Fruit fly (Drosophila melanogaster) whole organism, embryonic: Measurements from ENCODE around the gene Ilp4.

Experiments
- CG11723 ChIP-seq: fragments of 200-800 bp; sonication (Bioruptor generic); optimal IDR thresholded peaks from 2 replicates; lab custom pipeline; 2017; ENCODE audit warnings: missing biosample characterization, mild to moderate bottlenecking, missing genetic modification characterization
- CG16779 ChIP-seq: fragments of 200-800 bp; sonication (Bioruptor generic); IDR thresholded peaks from 2 replicates; pipeline ENCODE4 v1.3.6; 2022; ENCODE audit warnings: missing biosample characterization, missing genetic modification characterization
- CG2116 ChIP-seq: fragments of 200-800 bp; sonication (Bioruptor generic); optimal IDR thresholded peaks from 3 replicates; lab custom pipeline; 2018; ENCODE audit warnings: missing biosample characterization, mild to moderate bottlenecking, missing genetic modification characterization
- CG3065 ChIP-seq: fragments of 200-800 bp; sonication (Bioruptor generic); optimal IDR thresholded peaks from 2 replicates; lab custom pipeline; 2016; ENCODE audit warnings: missing biosample characterization, missing genetic modification characterization
- CG32767 ChIP-seq: fragments of 200-800 bp; sonication (Bioruptor generic); IDR thresholded peaks from 2 replicates; pipeline ENCODE4 v1.3.6; 2022; ENCODE audit warnings: missing biosample characterization, missing genetic modification characterization
- CG4707 ChIP-seq: fragments of 200-800 bp; sonication (Bioruptor generic); optimal IDR thresholded peaks from 2 replicates; lab custom pipeline; 2018; ENCODE audit warnings: missing biosample characterization, mild to moderate bottlenecking, missing genetic modification characterization, moderate library complexity
- Ets65A ChIP-seq: fragments of 200-800 bp; sonication (Bioruptor generic); peaks from one replicate; lab custom pipeline; 2016; ENCODE audit warnings: missing biosample characterization, missing genetic modification characterization
- Hr39 ChIP-seq: fragments of >200 bp; optimal IDR thresholded peaks from 2 replicates; lab custom pipeline; 2017
- bigmax ChIP-seq: fragments of 200-800 bp; sonication (Bioruptor generic); optimal IDR thresholded peaks from 2 replicates; lab custom pipeline; 2018; ENCODE audit warnings: missing biosample characterization, mild to moderate bottlenecking, missing genetic modification characterization
- dpn ChIP-seq, 2 experiments: fragments of 200-800 bp; sonication (Bioruptor generic); optimal IDR thresholded peaks; 3 replicates each; lab custom pipeline; 2016; ENCODE audit warnings: missing biosample characterization in 2 of 2, missing genetic modification characterization in 2 of 2
- pros ChIP-seq: fragments of 200-800 bp; sonication (Bioruptor generic); optimal IDR thresholded peaks from 3 replicates; lab custom pipeline; 2019; ENCODE audit warnings: missing biosample characterization, mild to moderate bottlenecking, missing genetic modification characterization, moderate library complexity
- tio ChIP-seq: fragments of 200-800 bp; sonication (Bioruptor generic); optimal IDR thresholded peaks from 2 replicates; lab custom pipeline; 2017; ENCODE audit warnings: missing biosample characterization, missing genetic modification characterization, inconsistent platforms
- usp ChIP-seq: fragments of >200 bp; optimal IDR thresholded peaks from 2 replicates; lab custom pipeline; 2017; ENCODE audit warnings: missing biosample characterization, missing genetic modification characterization
- zen ChIP-seq: fragments of 200-800 bp; sonication (Bioruptor generic); optimal IDR thresholded peaks from 3 replicates; lab custom pipeline; 2018; ENCODE audit warnings: missing biosample characterization, mild to moderate bottlenecking, missing genetic modification characterization, moderate library complexity

dm6 chr3L:9847420-9847977 is 43.4 kb upstream of the Ilp4 start:
- TF ChIP-seq CG3065 (GFP tag; lab: Kevin White, UChicago) (no peak), Ets65A (peak; percentile 87), bigmax (GFP tag; lab: Kevin White, UChicago) (no peak), CG4707 (GFP tag; lab: Kevin White, UChicago) (no peak), usp (GFP tag; lab: Kevin White, UChicago) (no peak), CG11723 (GFP tag; lab: Kevin White, UChicago) (no peak), CG32767 (GFP tag; lab: Robert Waterston, UW) (no peak), tio (GFP tag; lab: Kevin White, UChicago) (no peak), Hr39 (lab: Kevin White, UChicago) (no peak), dpn (GFP tag; optimal IDR thresholded peaks at IDR 0.05; lab: Kevin White, UChicago) (peak; percentile 48 to 52), pros (GFP tag; lab: Kevin White, UChicago) (no peak), CG16779 (GFP tag; lab: Robert Waterston, UW) (0 out of 2 replicates have a peak, but pooled peaks have one; percentile 33), CG2116 (GFP tag; lab: Kevin White, UChicago) (no peak), zen (tag; lab: Kevin White, UChicago) (no peak)
